Worm (Caenorhabditis elegans) whole organism, late embryonic: ENCODE data around the gene T05B9.1.

Source experiments
- C38D4.7 ChIP-seq: fragments of 200-800 bp; sonication (Bioruptor generic); optimal IDR thresholded peaks from 2 replicates; lab custom pipeline; 2018; ENCODE audit warnings: mild to moderate bottlenecking, missing genetic modification characterization, moderate library complexity, missing compliant biosample characterization
- K02D7.2 ChIP-seq: sonication (generic microtip); optimal IDR thresholded peaks from 2 replicates; lab custom pipeline; 2017; ENCODE audit warnings: mild to moderate bottlenecking, missing genetic modification characterization, missing compliant biosample characterization
- K09A11.1 ChIP-seq: sonication (generic microtip); optimal IDR thresholded peaks from 2 replicates; lab custom pipeline; 2017; ENCODE audit warnings: antibody characterized with exemption, mild to moderate bottlenecking, missing genetic modification characterization, missing compliant biosample characterization; ENCODE audit not compliant: insufficient read depth
- ceh-18 ChIP-seq: sonication (generic microtip); optimal IDR thresholded peaks from 2 replicates; lab custom pipeline; 2016; ENCODE audit warnings: missing genetic modification characterization, missing compliant biosample characterization
- ceh-2 ChIP-seq: sonication (generic microtip); optimal IDR thresholded peaks from 2 replicates; lab custom pipeline; 2016; ENCODE audit warnings: missing genotype, missing genetic modification characterization, missing compliant biosample characterization
- ceh-22 ChIP-seq: sonication (generic microtip); optimal IDR thresholded peaks from 2 replicates; lab custom pipeline; 2017; ENCODE audit warnings: missing biosample characterization, missing genetic modification characterization
- ceh-24 ChIP-seq: sonication (generic microtip); optimal IDR thresholded peaks from 2 replicates; lab custom pipeline; 2016; ENCODE audit warnings: mild to moderate bottlenecking, missing genetic modification characterization, missing compliant biosample characterization
- ceh-30 ChIP-seq: fragments of 150-350 bp; optimal IDR thresholded peaks from 2 replicates; lab custom pipeline; 2014; ENCODE audit warnings: missing biosample characterization, missing genetic modification characterization
- ceh-48 ChIP-seq: sonication (generic microtip); optimal IDR thresholded peaks from 2 replicates; lab custom pipeline; 2016; ENCODE audit warnings: missing genetic modification characterization, inconsistent platforms, missing compliant biosample characterization
- ceh-6 ChIP-seq: fragments of 200-800 bp; sonication (Bioruptor generic); optimal IDR thresholded peaks from 2 replicates; lab custom pipeline; 2018; ENCODE audit warnings: mild to moderate bottlenecking, missing genetic modification characterization, missing compliant biosample characterization
- ceh-9 ChIP-seq: sonication (generic microtip); optimal IDR thresholded peaks from 2 replicates; lab custom pipeline; 2016; ENCODE audit warnings: mild to moderate bottlenecking, missing genetic modification characterization, inconsistent platforms, missing compliant biosample characterization
- che-1 ChIP-seq: sonication (generic microtip); optimal IDR thresholded peaks from 2 replicates; lab custom pipeline; 2016; ENCODE audit warnings: mild to moderate bottlenecking, missing genetic modification characterization, missing compliant biosample characterization
- dmd-4 ChIP-seq: sonication (generic microtip); optimal IDR thresholded peaks from 2 replicates; lab custom pipeline; 2016; ENCODE audit warnings: borderline replicate concordance, missing genetic modification characterization, missing compliant biosample characterization
- dve-1 ChIP-seq: sonication (generic microtip); optimal IDR thresholded peaks from 2 replicates; lab custom pipeline; 2017; ENCODE audit warnings: antibody characterized with exemption, mild to moderate bottlenecking, missing genetic modification characterization, missing compliant biosample characterization
- ets-4 ChIP-seq: sonication (generic microtip); optimal IDR thresholded peaks from 2 replicates; lab custom pipeline; 2016; ENCODE audit warnings: missing genetic modification characterization, missing compliant biosample characterization
- eyg-1 ChIP-seq: sonication (generic microtip); optimal IDR thresholded peaks from 2 replicates; lab custom pipeline; 2016; ENCODE audit warnings: missing genotype, missing genetic modification characterization, missing compliant biosample characterization
- fkh-10 ChIP-seq: fragments of 150-350 bp; optimal IDR thresholded peaks from 2 replicates; lab custom pipeline; 2014; ENCODE audit warnings: missing biosample characterization, missing genetic modification reagents, missing genetic modification characterization
- gmeb-2 ChIP-seq: sonication (generic microtip); optimal IDR thresholded peaks from 2 replicates; lab custom pipeline; 2016; ENCODE audit warnings: missing genetic modification characterization, inconsistent platforms, missing compliant biosample characterization
- hlh-15 ChIP-seq: sonication (generic microtip); optimal IDR thresholded peaks from 2 replicates; lab custom pipeline; 2016; ENCODE audit warnings: missing genetic modification characterization, missing compliant biosample characterization
- lim-6 ChIP-seq: sonication (generic microtip); optimal IDR thresholded peaks from 2 replicates; lab custom pipeline; 2016; ENCODE audit warnings: missing genetic modification characterization, missing compliant biosample characterization
- mec-3 ChIP-seq: sonication (generic microtip); optimal IDR thresholded peaks from 2 replicates; lab custom pipeline; 2016; ENCODE audit warnings: borderline replicate concordance, missing genetic modification characterization, missing compliant biosample characterization
- nfya-1 ChIP-seq: sonication (generic microtip); optimal IDR thresholded peaks from 2 replicates; lab custom pipeline; 2017; ENCODE audit warnings: missing genetic modification characterization, mild to moderate bottlenecking, missing compliant biosample characterization, antibody characterized with exemption, moderate library complexity
- nhr-232 ChIP-seq: sonication (generic microtip); optimal IDR thresholded peaks from 2 replicates; lab custom pipeline; 2016; ENCODE audit warnings: missing genetic modification characterization, missing compliant biosample characterization
- pag-3 ChIP-seq: sonication (generic microtip); optimal IDR thresholded peaks from 2 replicates; lab custom pipeline; 2016; ENCODE audit warnings: missing compliant biosample characterization, missing genetic modification characterization, borderline replicate concordance
- pha-2 ChIP-seq: sonication (generic microtip); optimal IDR thresholded peaks from 2 replicates; lab custom pipeline; 2017; ENCODE audit warnings: mild to moderate bottlenecking, missing genetic modification characterization, missing compliant biosample characterization
- ref-2 ChIP-seq: sonication (generic microtip); optimal IDR thresholded peaks from 2 replicates; lab custom pipeline; 2016; ENCODE audit warnings: missing genetic modification characterization, missing compliant biosample characterization
- rnt-1 ChIP-seq: sonication (generic microtip); optimal IDR thresholded peaks from 2 replicates; lab custom pipeline; 2016; ENCODE audit warnings: missing genetic modification characterization, missing compliant biosample characterization
- sox-2 ChIP-seq: fragments of 200-800 bp; sonication (Bioruptor generic); IDR thresholded peaks from 2 replicates; pipeline ENCODE4 v1.3.6; 2022; ENCODE audit warnings: missing genetic modification reagents, missing genetic modification characterization, missing compliant biosample characterization
- syd-9 ChIP-seq: sonication (generic microtip); optimal IDR thresholded peaks from 2 replicates; lab custom pipeline; 2016; ENCODE audit warnings: mild to moderate bottlenecking, missing genetic modification characterization, moderate library complexity, missing compliant biosample characterization
- tbx-7 ChIP-seq: sonication (generic microtip); optimal IDR thresholded peaks from 2 replicates; lab custom pipeline; 2016; ENCODE audit warnings: missing genotype, missing genetic modification characterization, missing compliant biosample characterization
- unc-55 ChIP-seq: sonication (generic microtip); optimal IDR thresholded peaks from 2 replicates; lab custom pipeline; 2017; ENCODE audit warnings: missing biosample characterization, missing genetic modification reagents, missing genetic modification characterization
- ztf-16 ChIP-seq: sonication (generic microtip); optimal IDR thresholded peaks from 2 replicates; lab custom pipeline; 2017; ENCODE audit warnings: missing genetic modification characterization, missing compliant biosample characterization

The T05B9.1 gene

DNA sequence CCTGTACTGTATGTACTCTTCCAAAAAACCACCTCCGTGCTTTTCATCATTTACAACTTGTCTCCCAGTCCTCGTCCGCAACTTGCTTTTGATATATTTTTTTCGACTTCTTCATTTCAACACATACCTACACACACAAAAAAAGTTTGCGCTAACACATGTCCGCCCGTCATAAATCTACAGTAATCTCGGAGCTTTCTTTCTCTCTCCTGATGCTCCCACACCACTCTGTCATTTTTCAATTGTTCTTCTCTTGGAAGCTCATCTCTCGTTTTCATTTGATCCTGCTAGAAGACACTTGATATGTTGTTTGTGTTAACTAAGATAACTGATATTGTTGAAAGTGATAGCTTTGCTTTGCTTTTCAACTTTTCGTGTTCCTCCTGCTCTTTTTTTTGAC lies 20.2 kb upstream of the T05B9.1 start:
- no peak for TF ChIP-seq lim-6 (tag; lab: Kevin White, UChicago)
- no peak for TF ChIP-seq fkh-10
- no peak for TF ChIP-seq ztf-16
- TF ChIP-seq dve-1 (tag; lab: Kevin White, UChicago) = no peak
- TF ChIP-seq nhr-232 (tag; lab: Kevin White, UChicago) = no peak
- no peak for TF ChIP-seq syd-9 (tag; lab: Kevin White, UChicago)
- TF ChIP-seq ceh-22 = no peak
- no peak for TF ChIP-seq mec-3 (tag; lab: Kevin White, UChicago)
- no peak for TF ChIP-seq ceh-18
- TF ChIP-seq che-1 (tag; lab: Kevin White, UChicago) = no peak
- TF ChIP-seq ceh-6 (GFP tag; lab: Kevin White, UChicago) = no peak
- no peak for TF ChIP-seq hlh-15
- no peak for TF ChIP-seq gmeb-2 (tag; lab: Kevin White, UChicago)
- TF ChIP-seq C38D4.7 (GFP tag; lab: Kevin White, UChicago) = no peak
- TF ChIP-seq ets-4 (tag; lab: Kevin White, UChicago) = no peak

DNA sequence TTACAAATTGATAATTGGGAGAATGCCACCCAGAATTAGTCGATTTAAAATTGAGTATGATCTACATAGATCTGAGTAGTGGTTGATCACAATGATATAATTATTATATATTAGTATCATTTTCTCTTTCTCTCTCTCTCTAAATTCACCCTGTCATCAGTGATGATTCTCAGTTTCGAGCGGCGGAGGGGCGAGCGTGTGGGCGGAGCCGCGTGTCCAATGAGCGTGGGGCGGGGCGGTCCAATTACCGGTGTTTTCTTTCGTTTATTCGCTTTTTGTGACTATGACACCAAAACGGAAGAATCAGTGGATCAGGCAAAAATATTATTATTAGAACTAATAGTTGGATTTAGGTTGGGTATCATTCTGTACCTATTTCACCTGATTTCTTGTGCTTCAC lies 19.0 kb upstream of the T05B9.1 start:
- TF ChIP-seq eyg-1 (tag; lab: Kevin White, UChicago) (no peak), nfya-1 (tag; lab: Kevin White, UChicago) (peak; percentile 93)

DNA sequence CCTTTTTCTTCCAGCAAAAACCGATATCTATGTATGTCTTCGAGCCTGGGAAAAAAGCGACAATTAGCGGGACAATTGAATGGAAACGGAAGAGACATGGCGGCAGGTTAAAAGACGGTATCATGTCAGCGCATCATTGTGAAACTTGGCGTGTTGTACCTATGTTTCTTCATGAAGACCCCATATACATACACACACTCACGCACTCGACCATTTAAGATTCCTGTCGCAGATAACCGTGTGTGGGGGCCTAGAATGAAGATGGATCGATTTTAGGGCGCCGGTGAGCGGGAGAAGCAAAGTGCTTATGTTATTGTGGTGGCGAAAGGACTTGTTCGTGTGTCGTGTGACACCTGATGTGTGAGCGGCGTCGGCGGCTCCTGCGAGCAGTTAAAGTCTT lies 15.9 kb upstream of the T05B9.1 start:
- TF ChIP-seq ceh-2 = no peak

DNA sequence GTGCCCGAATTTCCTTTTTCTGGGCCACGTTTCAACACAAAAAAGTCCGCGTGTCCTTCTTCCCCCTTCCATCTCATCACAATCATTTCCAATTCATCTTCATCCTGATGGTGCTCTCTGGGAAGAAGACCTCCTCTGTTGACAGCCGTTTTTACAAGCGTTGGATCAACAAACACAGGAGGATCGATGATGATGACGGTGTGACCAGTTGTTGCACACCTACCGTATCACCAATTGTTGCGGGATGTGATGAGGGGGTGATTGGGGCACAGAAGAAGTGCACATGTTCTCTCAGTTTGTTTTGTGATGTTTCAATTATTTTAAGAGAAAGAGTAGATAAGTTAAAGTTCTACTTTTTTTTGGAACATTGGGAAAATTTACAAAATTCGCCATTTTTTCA lies 14.5 kb upstream of the T05B9.1 start:
- TF ChIP-seq pha-2 (no peak), eyg-1 (tag; lab: Kevin White, UChicago) (no peak), sox-2 (GFP tag; lab: Robert Waterston, UW) (no peak), ref-2 (no peak), tbx-7 (tag; lab: Kevin White, UChicago) (no peak), ceh-9 (tag; lab: Kevin White, UChicago) (no peak), ceh-22 (no peak), K02D7.2 (tag; lab: Kevin White, UChicago) (no peak), dmd-4 (tag; lab: Kevin White, UChicago) (no peak)

DNA sequence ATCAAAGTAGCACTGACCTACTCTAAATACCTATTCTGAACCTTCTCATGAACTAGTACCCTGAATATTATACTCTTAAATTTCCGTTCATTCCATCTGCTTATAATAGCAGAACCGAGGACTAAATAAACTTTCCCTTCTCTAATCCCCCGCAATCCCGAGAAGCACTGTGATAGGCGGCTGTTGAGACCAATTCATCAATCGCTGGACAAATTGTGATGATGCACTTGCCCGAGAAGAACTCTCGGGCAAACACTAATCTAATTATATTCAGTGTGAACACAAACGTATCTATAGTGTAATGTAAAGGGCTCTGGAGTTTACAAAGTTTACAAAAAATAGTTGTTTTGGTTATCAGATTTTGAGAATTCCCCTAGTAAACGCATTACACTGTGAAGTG lies 13.9 kb upstream of the T05B9.1 start:
- TF ChIP-seq che-1 (tag; lab: Kevin White, UChicago) (no peak), ceh-24 (no peak), rnt-1 (tag; lab: Kevin White, UChicago) (no peak), unc-55 (GFP tag; lab: Kevin White, UChicago) (peak; percentile 59)

DNA sequence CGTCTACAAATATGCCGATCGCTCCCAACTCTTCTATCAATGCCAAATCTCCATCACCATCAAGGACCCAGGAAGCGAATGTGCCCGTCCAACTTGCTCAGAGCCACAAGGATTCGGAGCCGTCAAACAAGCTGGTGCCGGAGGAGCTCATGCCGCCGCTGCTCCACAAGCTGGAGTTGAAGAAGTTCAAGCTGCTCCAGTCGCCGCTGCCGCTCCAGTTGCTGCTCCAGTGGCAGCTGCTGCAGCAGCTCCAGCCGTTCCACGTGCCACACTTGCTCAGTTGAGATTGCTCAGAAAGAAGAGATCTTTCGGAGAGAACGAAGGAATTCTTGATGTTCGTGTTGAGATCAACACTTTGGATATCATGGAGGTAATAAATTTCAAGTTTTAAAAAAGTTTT lies 9.8 kb upstream of the T05B9.1 start:
- TF ChIP-seq sox-2 (GFP tag; lab: Robert Waterston, UW) (no peak), ceh-48 (tag; lab: Kevin White, UChicago) (no peak)

DNA sequence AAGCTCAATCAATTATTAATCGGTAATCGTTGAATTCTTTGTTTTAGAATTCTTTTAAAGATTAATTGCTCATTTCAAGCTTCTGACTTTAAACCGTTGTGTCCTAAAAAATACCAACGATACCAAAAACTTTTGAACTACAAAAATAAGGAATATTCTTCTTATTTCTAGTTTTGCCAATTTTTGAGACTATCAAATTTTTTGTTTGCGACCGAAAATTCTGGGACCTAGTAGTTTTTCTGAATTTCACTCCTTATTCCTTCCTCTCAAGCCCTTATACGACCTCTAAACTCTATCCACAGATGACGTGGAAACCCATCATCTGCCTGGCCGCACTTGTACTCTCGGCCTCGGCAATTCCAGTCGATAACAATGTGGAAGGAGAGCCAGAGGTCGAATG lies 7.8 kb upstream of the T05B9.1 start, which contains the start of gene cut-1:
Gene cut-1, plus strand, starts transcription at position 301 of the 400 bp plus-strand sequence.
- no peak for TF ChIP-seq ceh-24
- no peak for TF ChIP-seq syd-9 (tag; lab: Kevin White, UChicago)
- no peak for TF ChIP-seq ceh-6 (GFP tag; lab: Kevin White, UChicago)
- no peak for TF ChIP-seq pag-3 (tag; lab: Kevin White, UChicago)
- no peak for TF ChIP-seq ceh-30 (tag; lab: Kevin White, UChicago)
- TF ChIP-seq K09A11.1 (tag; lab: Kevin White, UChicago) = no peak
- TF ChIP-seq hlh-15 = no peak
